Worm (Caenorhabditis elegans) whole organism, L1 larva: Measurements from ENCODE around the gene osm-1.

Experiments used
- egl-27 ChIP-seq, 2 experiments: fragments of 150-350 bp in 1 of 2; sonication (generic microtip); optimal IDR thresholded peaks; 3 replicates each; lab custom pipeline; 2017 to 2018; ENCODE audit warnings: missing biosample characterization in 2 of 2, missing genetic modification characterization in 2 of 2, missing genetic modification reagents in 2 of 2
- nhr-237 ChIP-seq: fragments of 150-350 bp; optimal IDR thresholded peaks from 2 replicates; lab custom pipeline; 2014; ENCODE audit warnings: missing biosample characterization, missing genetic modification characterization
- nhr-28 ChIP-seq: fragments of 150-350 bp; optimal IDR thresholded peaks from 2 replicates; lab custom pipeline; 2014; ENCODE audit warnings: missing biosample characterization, missing genetic modification characterization
- pax-3 ChIP-seq: fragments of 200-800 bp; sonication (Bioruptor generic); optimal IDR thresholded peaks from 2 replicates; lab custom pipeline; 2018; ENCODE audit warnings: mild to moderate bottlenecking, missing genetic modification characterization, moderate library complexity, missing compliant biosample characterization
- pqm-1 ChIP-seq: sonication (generic microtip); optimal IDR thresholded peaks from 3 replicates; lab custom pipeline; 2017; ENCODE audit warnings: missing biosample characterization, missing genetic modification characterization
- skn-1 ChIP-seq: fragments of 150-350 bp; optimal IDR thresholded peaks from 2 replicates; lab custom pipeline; 2014; ENCODE audit warnings: missing biosample characterization, missing genetic modification characterization
- snpc-4 ChIP-seq: fragments of 150-350 bp; optimal IDR thresholded peaks from 2 replicates; lab custom pipeline; 2014; ENCODE audit warnings: missing biosample characterization, missing genetic modification characterization
- unc-130 ChIP-seq: fragments of 150-350 bp; optimal IDR thresholded peaks from 2 replicates; lab custom pipeline; 2017; ENCODE audit warnings: missing biosample characterization, missing genetic modification characterization, inconsistent platforms
- ztf-11 ChIP-seq, 2 experiments: sonication (generic microtip); optimal IDR thresholded peaks; 2 replicates each; lab custom pipeline; 2016 to 2017; ENCODE audit warnings: missing genetic modification characterization in 2 of 2, missing biosample characterization in 1 of 2, missing compliant biosample characterization in 1 of 2

DNA sequence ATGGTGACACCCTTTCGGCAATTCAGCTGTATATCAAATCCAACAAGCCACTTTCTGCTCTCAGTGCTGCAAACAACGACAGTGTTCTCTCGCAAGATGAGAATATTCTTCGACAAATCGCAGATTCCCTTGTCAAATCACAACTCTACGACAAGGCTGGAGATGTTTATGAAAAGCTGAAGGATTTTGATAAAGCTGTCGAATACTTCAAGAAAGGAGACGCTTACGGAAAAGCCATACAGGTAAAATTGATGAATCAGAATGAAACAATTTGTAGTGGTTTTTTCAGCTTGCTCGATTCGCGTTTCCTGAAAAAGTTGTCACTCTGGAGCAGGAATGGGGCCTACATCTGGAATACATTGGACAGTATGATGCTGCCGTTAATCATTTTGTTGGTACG, 5.7 kb downstream of the osm-1 start:
- no peak for TF ChIP-seq skn-1 (tag; lab: Kevin White, UChicago)
- no peak for TF ChIP-seq ztf-11 (tag; optimal IDR thresholded peaks at IDR 0.05; lab: Kevin White, UChicago)
- no peak for TF ChIP-seq snpc-4 (tag; lab: Kevin White, UChicago)
- no peak for TF ChIP-seq nhr-237
- no peak for TF ChIP-seq unc-130 (tag; lab: Kevin White, UChicago)
- TF ChIP-seq pax-3 (tag; lab: Kevin White, UChicago): no peak
- no peak for TF ChIP-seq egl-27 (tag; optimal IDR thresholded peaks at IDR 0.05; lab: Kevin White, UChicago)
- TF ChIP-seq nhr-28 (tag; lab: Kevin White, UChicago): no peak
- no peak for TF ChIP-seq pqm-1 (tag; lab: Kevin White, UChicago)
